Fruit fly (Drosophila melanogaster) S2 (cell line): ENCODE results near the gene CG45011.

Source experiments
- CG8478 ChIP-seq: fragments of >200 bp; optimal IDR thresholded peaks from 2 replicates; lab custom pipeline; 2018
- CTCF ChIP-seq, 2 experiments: fragments of >200 bp; optimal IDR thresholded peaks; 2 replicates each; lab custom pipeline; 2018

DNA sequence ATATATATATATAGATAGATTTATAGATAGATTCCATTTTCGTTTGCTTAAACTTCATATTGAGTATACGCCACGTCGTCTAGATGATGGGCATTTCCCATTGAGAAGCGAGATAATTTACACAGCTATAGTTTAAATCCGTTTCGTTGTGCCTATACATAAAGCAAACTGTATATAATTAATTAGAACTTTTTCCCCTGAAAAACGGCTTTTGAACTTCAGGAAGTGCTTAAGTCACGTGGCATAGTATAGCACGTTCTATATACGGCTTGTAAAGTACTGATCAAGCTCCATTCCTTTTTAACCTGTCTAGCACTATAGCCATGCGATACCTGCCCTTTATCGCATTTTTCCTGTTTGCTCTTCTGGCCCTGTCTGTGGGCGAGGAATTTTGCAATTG lies 5.7 kb downstream of the CG45011 start, which contains the start of gene Sfp33A3:
- no peak for TF ChIP-seq CTCF (optimal IDR thresholded peaks at IDR 0.05; lab: Kevin White, UChicago)
- TF ChIP-seq CG8478 (lab: Kevin White, UChicago): no peak
